Worm (Caenorhabditis elegans): ENCODE measurements around the gene D2085.7.

The D2085.7 gene

ce11 chrII:8606549-8606948 lies 34.6 kb upstream of the D2085.7 start, which contains the start of gene F28C6.8:
Gene F28C6.8, plus strand, starts transcription at chrII:8606849.
- TF ChIP-seq ets-7 (tag; optimal IDR thresholded peaks at IDR 0.05): no peak
- TF ChIP-seq flt-1 (GFP tag; IDR thresholded peaks at IDR 0.05): no peak
- no peak for TF ChIP-seq tra-4 (tag; optimal IDR thresholded peaks at IDR 0.05)
- TF ChIP-seq ama-1 (optimal IDR thresholded peaks at IDR 0.05): no peak
- TF ChIP-seq aly-1 (tag; optimal IDR thresholded peaks at IDR 0.05): no peak
- TF ChIP-seq B0310.2 (tag; optimal IDR thresholded peaks at IDR 0.05): no peak
- TF ChIP-seq tbx-37 (GFP tag; conservative IDR thresholded peaks at IDR 0.05): no peak
- no peak for TF ChIP-seq F13C5.2 (tag; optimal IDR thresholded peaks at IDR 0.05)
- TF ChIP-seq pes-1 (GFP tag; IDR thresholded peaks at IDR 0.05): no peak
- no peak for TF ChIP-seq tbx-11 (GFP tag; IDR thresholded peaks at IDR 0.05)
- no peak for TF ChIP-seq scrt-1 (GFP tag; IDR thresholded peaks at IDR 0.05)
- no peak for TF ChIP-seq ceh-13 (GFP tag; optimal IDR thresholded peaks at IDR 0.05)
- TF ChIP-seq sea-1 (GFP tag; conservative IDR thresholded peaks at IDR 0.05): no peak
- no peak for TF ChIP-seq hmg-4 (GFP tag; optimal IDR thresholded peaks at IDR 0.05)

ce11 chrII:8607662-8608061 lies 33.5 kb upstream of the D2085.7 start, which contains the start of gene F28C6.10:
Gene F28C6.10, plus strand, starts transcription at chrII:8607962.
- no peak for TF ChIP-seq F13C5.2 (tag; optimal IDR thresholded peaks at IDR 0.05)
- TF ChIP-seq ceh-13 (GFP tag; optimal IDR thresholded peaks at IDR 0.05): no peak
- no peak for TF ChIP-seq flt-1 (GFP tag; IDR thresholded peaks at IDR 0.05)
- TF ChIP-seq tbx-37 (GFP tag; conservative IDR thresholded peaks at IDR 0.05): no peak
- no peak for TF ChIP-seq tbx-11 (GFP tag; IDR thresholded peaks at IDR 0.05)
- TF ChIP-seq hnd-1 (tag; optimal IDR thresholded peaks at IDR 0.05): no peak
- TF ChIP-seq B0310.2 (tag; optimal IDR thresholded peaks at IDR 0.05): no peak

ce11 chrII:8610085-8610484 lies 31.1 kb upstream of the D2085.7 start, which contains the start of gene F28C6.9:
Gene F28C6.9, minus strand, starts transcription at chrII:8610185.
- TF ChIP-seq hmg-4 (GFP tag; optimal IDR thresholded peaks at IDR 0.05) (no peak), pes-1 (GFP tag; IDR thresholded peaks at IDR 0.05) (no peak), aly-1 (tag; optimal IDR thresholded peaks at IDR 0.05) (no peak), flt-1 (GFP tag; IDR thresholded peaks at IDR 0.05) (no peak), sea-1 (GFP tag; conservative IDR thresholded peaks at IDR 0.05) (no peak), tbx-11 (GFP tag; IDR thresholded peaks at IDR 0.05) (no peak), ceh-13 (GFP tag; optimal IDR thresholded peaks at IDR 0.05) (no peak)

ce11 chrII:8610585-8610984 lies 30.6 kb upstream of the D2085.7 start:
- TF ChIP-seq ets-7 (tag; optimal IDR thresholded peaks at IDR 0.05) (no peak), F13C5.2 (tag; optimal IDR thresholded peaks at IDR 0.05) (no peak), tbx-37 (GFP tag; conservative IDR thresholded peaks at IDR 0.05) (no peak), scrt-1 (GFP tag; IDR thresholded peaks at IDR 0.05) (no peak), hmg-4 (GFP tag; optimal IDR thresholded peaks at IDR 0.05) (no peak), ceh-13 (GFP tag; optimal IDR thresholded peaks at IDR 0.05) (no peak), hnd-1 (tag; optimal IDR thresholded peaks at IDR 0.05) (no peak), ama-1 (optimal IDR thresholded peaks at IDR 0.05) (no peak), ceh-36 (tag; optimal IDR thresholded peaks at IDR 0.05) (no peak), hmbx-1 (tag; optimal IDR thresholded peaks at IDR 0.05) (no peak), tbx-11 (GFP tag; IDR thresholded peaks at IDR 0.05) (no peak), B0310.2 (tag; optimal IDR thresholded peaks at IDR 0.05) (no peak), flt-1 (GFP tag; IDR thresholded peaks at IDR 0.05) (no peak), tra-4 (tag; optimal IDR thresholded peaks at IDR 0.05) (no peak), aly-1 (tag; optimal IDR thresholded peaks at IDR 0.05) (no peak), pes-1 (GFP tag; IDR thresholded peaks at IDR 0.05) (no peak), sea-1 (GFP tag; conservative IDR thresholded peaks at IDR 0.05) (no peak)

ce11 chrII:8611330-8611729 lies 29.9 kb upstream of the D2085.7 start:
- TF ChIP-seq tbx-11 (GFP tag; IDR thresholded peaks at IDR 0.05) (no peak), flt-1 (GFP tag; IDR thresholded peaks at IDR 0.05) (no peak), hmg-4 (GFP tag; optimal IDR thresholded peaks at IDR 0.05) (no peak), ama-1 (optimal IDR thresholded peaks at IDR 0.05) (no peak), sea-1 (GFP tag; conservative IDR thresholded peaks at IDR 0.05) (no peak), tbx-37 (GFP tag; conservative IDR thresholded peaks at IDR 0.05) (no peak), aly-1 (tag; optimal IDR thresholded peaks at IDR 0.05) (no peak), hnd-1 (tag; optimal IDR thresholded peaks at IDR 0.05) (no peak), scrt-1 (GFP tag; IDR thresholded peaks at IDR 0.05) (no peak), ets-7 (tag; optimal IDR thresholded peaks at IDR 0.05) (no peak), B0310.2 (tag; optimal IDR thresholded peaks at IDR 0.05) (no peak), hmbx-1 (tag; optimal IDR thresholded peaks at IDR 0.05) (no peak), ceh-36 (tag; optimal IDR thresholded peaks at IDR 0.05) (no peak), pes-1 (GFP tag; IDR thresholded peaks at IDR 0.05) (no peak), F13C5.2 (tag; optimal IDR thresholded peaks at IDR 0.05) (no peak), tra-4 (tag; optimal IDR thresholded peaks at IDR 0.05) (no peak), ceh-13 (GFP tag; optimal IDR thresholded peaks at IDR 0.05) (no peak)

- TF ChIP-seq hnd-1 (tag; optimal IDR thresholded peaks at IDR 0.05) (no peak), scrt-1 (GFP tag; IDR thresholded peaks at IDR 0.05) (no peak), aly-1 (tag; optimal IDR thresholded peaks at IDR 0.05) (no peak), F13C5.2 (tag; optimal IDR thresholded peaks at IDR 0.05) (no peak), hmg-4 (GFP tag; optimal IDR thresholded peaks at IDR 0.05) (no peak), pes-1 (GFP tag; IDR thresholded peaks at IDR 0.05) (no peak), ceh-36 (tag; optimal IDR thresholded peaks at IDR 0.05) (no peak), flt-1 (GFP tag; IDR thresholded peaks at IDR 0.05) (no peak)
These were observed 28.7 kb upstream of the D2085.7 start, which contains the start of gene T22C8.1 for ce11 chrII:8612470-8612869. Gene T22C8.1, plus strand, starts transcription at chrII:8612770.

- TF ChIP-seq hnd-1 (tag; optimal IDR thresholded peaks at IDR 0.05) (no peak), tra-4 (tag; optimal IDR thresholded peaks at IDR 0.05) (no peak), ceh-36 (tag; optimal IDR thresholded peaks at IDR 0.05) (no peak), ama-1 (optimal IDR thresholded peaks at IDR 0.05) (no peak), hmbx-1 (tag; optimal IDR thresholded peaks at IDR 0.05) (no peak)
These were observed 25.0 kb upstream of the D2085.7 start for ce11 chrII:8616155-8616554.

- TF ChIP-seq ceh-13 (GFP tag; optimal IDR thresholded peaks at IDR 0.05) (no peak), hmg-4 (GFP tag; optimal IDR thresholded peaks at IDR 0.05) (no peak), hmbx-1 (tag; optimal IDR thresholded peaks at IDR 0.05) (no peak), flt-1 (GFP tag; IDR thresholded peaks at IDR 0.05) (no peak), hnd-1 (tag; optimal IDR thresholded peaks at IDR 0.05) (no peak), F13C5.2 (tag; optimal IDR thresholded peaks at IDR 0.05) (no peak), sea-1 (GFP tag; conservative IDR thresholded peaks at IDR 0.05) (no peak), pes-1 (GFP tag; IDR thresholded peaks at IDR 0.05) (no peak), ceh-36 (tag; optimal IDR thresholded peaks at IDR 0.05) (no peak), aly-1 (tag; optimal IDR thresholded peaks at IDR 0.05) (no peak), ets-7 (tag; optimal IDR thresholded peaks at IDR 0.05) (no peak), B0310.2 (tag; optimal IDR thresholded peaks at IDR 0.05) (no peak), tbx-37 (GFP tag; conservative IDR thresholded peaks at IDR 0.05) (no peak), tbx-11 (GFP tag; IDR thresholded peaks at IDR 0.05) (no peak)
These were observed 23.7 kb upstream of the D2085.7 start, which contains the start of gene chhy-1 for ce11 chrII:8617516-8617915. Gene chhy-1, minus strand, starts transcription at chrII:8617616.
